Worm (Caenorhabditis elegans) whole organism, young adult: ENCODE results near the gene melo-3.

Experiments
- F49E8.2 ChIP-seq: sonication (generic microtip); optimal IDR thresholded peaks from 3 replicates; lab custom pipeline; 2017; ENCODE audit warnings: missing genetic modification characterization, mild to moderate bottlenecking, missing compliant biosample characterization, antibody characterized with exemption, moderate library complexity; ENCODE audit not compliant: insufficient read depth
- Y95B8A.8 ChIP-seq: fragments of 200-800 bp; sonication (Bioruptor generic); IDR thresholded peaks from 2 replicates; pipeline ENCODE4 v1.3.6; 2022; ENCODE audit warnings: missing genetic modification reagents, missing genetic modification characterization, missing compliant biosample characterization
- bed-2 ChIP-seq: fragments of 200-800 bp; sonication (Bioruptor generic); IDR thresholded peaks from 2 replicates; pipeline ENCODE4 v1.3.6; 2022; ENCODE audit warnings: missing genetic modification reagents, missing genetic modification characterization, missing compliant biosample characterization
- ceh-100 ChIP-seq: fragments of 200-800 bp; sonication (Bioruptor generic); IDR thresholded peaks from 2 replicates; pipeline ENCODE4 v1.3.6; 2022; ENCODE audit warnings: missing genetic modification reagents, missing genetic modification characterization, missing compliant biosample characterization
- hlh-26 ChIP-seq: fragments of 200-800 bp; sonication (Bioruptor generic); conservative IDR thresholded peaks from 2 replicates; pipeline ENCODE4 v1.3.6; 2022; ENCODE audit warnings: missing genetic modification reagents, missing genetic modification characterization, missing compliant biosample characterization
- mcd-1 ChIP-seq: fragments of 200-800 bp; sonication (Bioruptor generic); IDR thresholded peaks from 2 replicates; pipeline ENCODE4 v1.3.6; 2022; ENCODE audit warnings: missing genetic modification reagents, missing genetic modification characterization, missing compliant biosample characterization
- nhr-90 ChIP-seq: sonication (generic microtip); optimal IDR thresholded peaks from 2 replicates; lab custom pipeline; 2016; ENCODE audit warnings: missing genotype, mild to moderate bottlenecking, missing genetic modification characterization, missing compliant biosample characterization
- pha-4 ChIP-seq: fragments of 150-350 bp; sonication (generic microtip); optimal IDR thresholded peaks from 2 replicates; lab custom pipeline; 2014; ENCODE audit warnings: missing biosample characterization, missing genetic modification reagents, missing genetic modification characterization
- sea-2 ChIP-seq: fragments of 200-800 bp; sonication (Bioruptor generic); IDR thresholded peaks from 2 replicates; pipeline ENCODE4 v1.3.6; 2022; ENCODE audit warnings: missing genetic modification characterization, missing compliant biosample characterization
- unc-62 ChIP-seq: fragments of 150-350 bp; optimal IDR thresholded peaks from 2 replicates; lab custom pipeline; 2014; ENCODE audit warnings: missing biosample characterization, missing genetic modification reagents, missing genetic modification characterization
- zfh-2 ChIP-seq: fragments of 200-800 bp; sonication (Bioruptor generic); conservative IDR thresholded peaks from 2 replicates; pipeline ENCODE4 v1.3.6; 2022; ENCODE audit warnings: missing genetic modification reagents, missing genetic modification characterization, missing compliant biosample characterization
- ztf-26 ChIP-seq: sonication (generic microtip); optimal IDR thresholded peaks from 2 replicates; lab custom pipeline; 2017; ENCODE audit warnings: missing genetic modification characterization, missing compliant biosample characterization

- TF ChIP-seq zfh-2 (GFP tag; lab: Robert Waterston, UW) (no peak), bed-2 (GFP tag; lab: Robert Waterston, UW) (no peak), pha-4 (tag; lab: Kevin White, UChicago) (no peak), ztf-26 (tag; lab: Kevin White, UChicago) (no peak), unc-62 (GFP tag; lab: Kevin White, UChicago) (no peak), Y95B8A.8 (GFP tag; lab: Robert Waterston, UW) (no peak), F49E8.2 (tag; lab: Kevin White, UChicago) (no peak), ceh-100 (GFP tag; lab: Robert Waterston, UW) (no peak), nhr-90 (tag; lab: Kevin White, UChicago) (no peak), hlh-26 (no peak), sea-2 (GFP tag; lab: Robert Waterston, UW) (no peak), mcd-1 (GFP tag; lab: Robert Waterston, UW) (no peak)
Observed at ce11 chrV:15058423-15058822, 21.8 kb upstream of the melo-3 start.
